Fruit fly (Drosophila melanogaster) whole organism, embryonic: Measurements from ENCODE around the gene CG7970.

Experiments
- B-H1 ChIP-seq: fragments of 200-800 bp; sonication (Bioruptor generic); IDR thresholded peaks from 3 replicates; pipeline ENCODE4 v1.3.6; 2022; ENCODE audit warnings: missing biosample characterization, missing genetic modification characterization
- BEAF-32 ChIP-seq: fragments of 200-800 bp; sonication (Bioruptor generic); optimal IDR thresholded peaks from 3 replicates; lab custom pipeline; 2017; ENCODE audit warnings: missing biosample characterization, missing genetic modification characterization, mild to moderate bottlenecking, moderate library complexity, missing genetic modification reagents
- CG10979 ChIP-seq: fragments of 200-800 bp; sonication (Bioruptor generic); optimal IDR thresholded peaks from 2 replicates; lab custom pipeline; 2018; ENCODE audit warnings: missing biosample characterization, mild to moderate bottlenecking, missing genetic modification characterization, moderate library complexity
- CG12219 ChIP-seq: fragments of 200-800 bp; sonication (Bioruptor generic); optimal IDR thresholded peaks from 3 replicates; lab custom pipeline; 2018; ENCODE audit warnings: missing biosample characterization, mild to moderate bottlenecking, missing genetic modification characterization
- CG12299 ChIP-seq: fragments of 200-800 bp; sonication (Bioruptor generic); optimal IDR thresholded peaks from 2 replicates; lab custom pipeline; 2018; ENCODE audit warnings: missing biosample characterization, mild to moderate bottlenecking, missing genetic modification characterization
- CG12391 ChIP-seq: fragments of 200-800 bp; sonication (Bioruptor generic); optimal IDR thresholded peaks from 3 replicates; lab custom pipeline; 2018; ENCODE audit warnings: missing biosample characterization, mild to moderate bottlenecking, missing genetic modification characterization, moderate library complexity
- CG12659 ChIP-seq: fragments of 200-800 bp; sonication (Bioruptor generic); optimal IDR thresholded peaks from 3 replicates; lab custom pipeline; 2017; ENCODE audit warnings: mild to moderate bottlenecking, missing biosample characterization, missing genetic modification reagents, missing genetic modification characterization
- CG13424 ChIP-seq: fragments of 200-800 bp; sonication (Bioruptor generic); optimal IDR thresholded peaks from 2 replicates; lab custom pipeline; 2019; ENCODE audit warnings: missing biosample characterization, mild to moderate bottlenecking, missing genetic modification characterization, moderate library complexity
- CG13775 ChIP-seq: fragments of 200-800 bp; sonication (Bioruptor generic); optimal IDR thresholded peaks from 3 replicates; lab custom pipeline; 2017; ENCODE audit warnings: missing biosample characterization, mild to moderate bottlenecking, missing genetic modification characterization
- CG14710 ChIP-seq: fragments of 200-800 bp; sonication (Bioruptor generic); optimal IDR thresholded peaks from 3 replicates; lab custom pipeline; 2019; ENCODE audit warnings: missing biosample characterization, mild to moderate bottlenecking, missing genetic modification characterization, moderate library complexity
- CG15696 ChIP-seq: fragments of 200-800 bp; sonication (Bioruptor generic); optimal IDR thresholded peaks from 2 replicates; lab custom pipeline; 2019; ENCODE audit warnings: missing biosample characterization, mild to moderate bottlenecking, missing genetic modification characterization, moderate library complexity
- CG17328 ChIP-seq: fragments of 200-800 bp; sonication (Bioruptor generic); IDR thresholded peaks from 2 replicates; pipeline ENCODE4 v1.3.6; 2022; ENCODE audit warnings: missing biosample characterization, missing genetic modification characterization
- CG18262 ChIP-seq: fragments of 200-800 bp; optimal IDR thresholded peaks from 3 replicates; lab custom pipeline; 2019; ENCODE audit warnings: missing biosample characterization, mild to moderate bottlenecking, missing genetic modification characterization, moderate library complexity
- CG31224 ChIP-seq: fragments of 200-800 bp; sonication (Bioruptor generic); IDR thresholded peaks from 2 replicates; pipeline ENCODE4 v1.3.6; 2022; ENCODE audit warnings: missing biosample characterization, missing genetic modification characterization
- CG32532 ChIP-seq: fragments of 200-800 bp; sonication (Bioruptor generic); IDR thresholded peaks from 2 replicates; pipeline ENCODE4 v1.3.6; 2022; ENCODE audit warnings: missing biosample characterization, missing genetic modification characterization
- CG34224 ChIP-seq: fragments of 200-800 bp; sonication (Bioruptor generic); IDR thresholded peaks from 3 replicates; pipeline ENCODE4 v1.3.6; 2022; ENCODE audit warnings: missing biosample characterization, missing genetic modification characterization; ENCODE audit not compliant: partially characterized antibody
- CG42726 ChIP-seq: fragments of 200-800 bp; sonication (Bioruptor generic); IDR thresholded peaks from 2 replicates; pipeline ENCODE4 v1.3.6; 2022; ENCODE audit warnings: missing biosample characterization, missing genetic modification characterization; ENCODE audit not compliant: partially characterized antibody
- CG4854 ChIP-seq: fragments of 200-800 bp; sonication (Bioruptor generic); optimal IDR thresholded peaks from 2 replicates; lab custom pipeline; 2016; ENCODE audit warnings: missing biosample characterization, missing genetic modification characterization, inconsistent platforms
- CG6813 ChIP-seq: fragments of 200-800 bp; sonication (Bioruptor generic); optimal IDR thresholded peaks from 2 replicates; lab custom pipeline; 2017; ENCODE audit warnings: missing biosample characterization, missing genetic modification characterization, mild to moderate bottlenecking, moderate library complexity, missing genetic modification reagents
- CG7372 ChIP-seq: fragments of 200-800 bp; sonication (Bioruptor generic); IDR thresholded peaks from 2 replicates; pipeline ENCODE4 v1.3.6; 2022; ENCODE audit warnings: missing biosample characterization, missing genetic modification characterization
- CG8478 ChIP-seq: fragments of >200 bp; optimal IDR thresholded peaks from 2 replicates; lab custom pipeline; 2018
- Chrac-16 ChIP-seq: fragments of 200-800 bp; sonication (Bioruptor generic); optimal IDR thresholded peaks from 3 replicates; lab custom pipeline; 2016; ENCODE audit warnings: missing biosample characterization, missing genetic modification characterization
- CkIIα-i1 ChIP-seq: fragments of 200-800 bp; sonication (Bioruptor generic); IDR thresholded peaks from 2 replicates; pipeline ENCODE4 v1.3.6; 2022; ENCODE audit warnings: missing biosample characterization, missing genetic modification characterization
- Dek ChIP-seq: fragments of 200-800 bp; sonication (Bioruptor generic); optimal IDR thresholded peaks from 3 replicates; lab custom pipeline; 2019; ENCODE audit warnings: missing biosample characterization, mild to moderate bottlenecking, missing genetic modification characterization, moderate library complexity
- Dp ChIP-seq: fragments of 200-800 bp; sonication (Bioruptor generic); optimal IDR thresholded peaks from 2 replicates; lab custom pipeline; 2018; ENCODE audit warnings: missing biosample characterization, mild to moderate bottlenecking, missing genetic modification characterization, moderate library complexity
- Dref ChIP-seq: fragments of 200-800 bp; sonication (Bioruptor generic); IDR thresholded peaks from 2 replicates; pipeline ENCODE4 v1.3.6; 2022; ENCODE audit warnings: missing biosample characterization, missing genetic modification characterization
- Fer1 ChIP-seq: fragments of 200-800 bp; sonication (Bioruptor generic); optimal IDR thresholded peaks from 2 replicates; lab custom pipeline; 2017; ENCODE audit warnings: missing biosample characterization, mild to moderate bottlenecking, missing genetic modification characterization
- HLH54F ChIP-seq: fragments of 200-800 bp; sonication (Bioruptor generic); optimal IDR thresholded peaks from 3 replicates; lab custom pipeline; 2016; ENCODE audit warnings: missing biosample characterization, missing genetic modification characterization
- HLHmδ ChIP-seq: fragments of 200-800 bp; sonication (Bioruptor generic); optimal IDR thresholded peaks from 2 replicates; lab custom pipeline; 2018; ENCODE audit warnings: missing biosample characterization, mild to moderate bottlenecking, missing genetic modification characterization, moderate library complexity
- Hmr ChIP-seq: fragments of 200-800 bp; sonication (Bioruptor generic); optimal IDR thresholded peaks from 3 replicates; lab custom pipeline; 2017; ENCODE audit warnings: mild to moderate bottlenecking, missing biosample characterization, missing genetic modification reagents, missing genetic modification characterization
- Hr51 ChIP-seq, 2 experiments: fragments of 200-800 bp; sonication (Bioruptor generic); optimal IDR thresholded peaks; 2 replicates in 1 of 2; 3 replicates in 1 of 2; lab custom pipeline; 2016 to 2018; ENCODE audit warnings: missing biosample characterization in 2 of 2, missing genetic modification characterization in 2 of 2, mild to moderate bottlenecking in 1 of 2, moderate library complexity in 1 of 2
- MBD-R2 ChIP-seq: fragments of 200-800 bp; sonication (Bioruptor generic); IDR thresholded peaks from 2 replicates; pipeline ENCODE4 v1.3.6; 2022; ENCODE audit warnings: missing biosample characterization, missing genetic modification characterization
- MTF-1 ChIP-seq: fragments of 200-800 bp; sonication (Bioruptor generic); optimal IDR thresholded peaks from 2 replicates; lab custom pipeline; 2018; ENCODE audit warnings: missing biosample characterization, mild to moderate bottlenecking, missing genetic modification characterization, borderline replicate concordance
- NC2β ChIP-seq: fragments of 200-800 bp; sonication (Bioruptor generic); optimal IDR thresholded peaks from 2 replicates; lab custom pipeline; 2016; ENCODE audit warnings: missing biosample characterization, missing genetic modification characterization
- Nf-YA ChIP-seq: fragments of 200-800 bp; sonication (Bioruptor generic); IDR thresholded peaks from 2 replicates; pipeline ENCODE4 v1.3.6; 2022; ENCODE audit warnings: missing biosample characterization, missing genetic modification characterization
- Opbp ChIP-seq: fragments of 200-800 bp; sonication (Bioruptor generic); IDR thresholded peaks from 3 replicates; pipeline ENCODE4 v1.3.6; 2022; ENCODE audit warnings: missing biosample characterization, missing genetic modification characterization; ENCODE audit not compliant: partially characterized antibody
- Spps ChIP-seq: fragments of 200-800 bp; sonication (Bioruptor generic); optimal IDR thresholded peaks from 2 replicates; lab custom pipeline; 2018; ENCODE audit warnings: missing biosample characterization, mild to moderate bottlenecking, missing genetic modification characterization
- Sry-δ ChIP-seq: fragments of 200-800 bp; sonication (Bioruptor generic); optimal IDR thresholded peaks from 2 replicates; lab custom pipeline; 2016; ENCODE audit warnings: missing biosample characterization, missing genetic modification characterization
- TFAM ChIP-seq: fragments of 200-800 bp; sonication (Bioruptor generic); optimal IDR thresholded peaks from 2 replicates; lab custom pipeline; 2017; ENCODE audit warnings: missing biosample characterization, missing genetic modification characterization, inconsistent platforms
- abd-A ChIP-seq: fragments of 200-800 bp; sonication (Bioruptor generic); optimal IDR thresholded peaks from 3 replicates; lab custom pipeline; 2019; ENCODE audit warnings: missing biosample characterization, mild to moderate bottlenecking, missing genetic modification characterization, moderate library complexity
- cato ChIP-seq: fragments of 200-800 bp; sonication (Bioruptor generic); optimal IDR thresholded peaks from 2 replicates; lab custom pipeline; 2016; ENCODE audit warnings: missing biosample characterization, missing genetic modification characterization, borderline replicate concordance
- disco-r ChIP-seq: fragments of 200-800 bp; sonication (Bioruptor generic); optimal IDR thresholded peaks from 2 replicates; lab custom pipeline; 2016; ENCODE audit warnings: missing biosample characterization, missing genetic modification characterization
- hb ChIP-seq: fragments of 200-800 bp; sonication (Bioruptor generic); IDR thresholded peaks from 3 replicates; pipeline ENCODE4 v1.3.6; 2022; ENCODE audit warnings: missing biosample characterization, missing genetic modification characterization; ENCODE audit not compliant: partially characterized antibody
- hbn ChIP-seq: fragments of 200-800 bp; sonication (Bioruptor generic); IDR thresholded peaks from 2 replicates; pipeline ENCODE4 v1.3.6; 2022; ENCODE audit warnings: missing biosample characterization, missing genetic modification characterization; ENCODE audit not compliant: partially characterized antibody
- jing ChIP-seq: fragments of 200-800 bp; sonication (Bioruptor generic); optimal IDR thresholded peaks from 2 replicates; lab custom pipeline; 2018; ENCODE audit warnings: missing biosample characterization, mild to moderate bottlenecking, missing genetic modification characterization
- nmo ChIP-seq: fragments of 200-800 bp; sonication (Bioruptor generic); optimal IDR thresholded peaks from 2 replicates; lab custom pipeline; 2018; ENCODE audit warnings: missing biosample characterization, mild to moderate bottlenecking, missing genetic modification characterization, moderate library complexity
- phol ChIP-seq: fragments of 200-800 bp; sonication (Bioruptor generic); optimal IDR thresholded peaks from 3 replicates; lab custom pipeline; 2018; ENCODE audit warnings: missing biosample characterization, mild to moderate bottlenecking, missing genetic modification characterization, moderate library complexity
- scrt ChIP-seq: fragments of 200-800 bp; sonication (Bioruptor generic); optimal IDR thresholded peaks from 2 replicates; lab custom pipeline; 2018; ENCODE audit warnings: missing biosample characterization, mild to moderate bottlenecking, missing genetic modification characterization, moderate library complexity
- vnd ChIP-seq: fragments of 200-800 bp; sonication (Bioruptor generic); IDR thresholded peaks from 3 replicates; pipeline ENCODE4 v1.3.6; 2022; ENCODE audit warnings: missing biosample characterization, missing genetic modification characterization; ENCODE audit not compliant: partially characterized antibody

The CG7970 gene

dm6 chr3L:1668504-1668903, 16.0 kb downstream of the CG7970 start, which contains the start of gene RpL23A (continued):
- TF ChIP-seq CG42726 (GFP tag; lab: Robert Waterston, UW): peak; percentile 83
- peak; percentile 82 for TF ChIP-seq CG12299
- TF ChIP-seq Nf-YA (GFP tag; lab: Robert Waterston, UW): peak; percentile 87
- peak; percentile 56 for TF ChIP-seq Dref (GFP tag; lab: Robert Waterston, UW)
- TF ChIP-seq jing (GFP tag; lab: Kevin White, UChicago): peak; percentile 89
- peak; percentile 84 for TF ChIP-seq CG13424 (tag; lab: Kevin White, UChicago)
- TF ChIP-seq HLH54F (GFP tag; lab: Kevin White, UChicago): peak; percentile 96
- peak; percentile 79 to 97 for TF ChIP-seq Hr51 (GFP tag; optimal IDR thresholded peaks at IDR 0.05; lab: Kevin White, UChicago)
- TF ChIP-seq CG8478 (lab: Kevin White, UChicago): peak; percentile 54
- peak; percentile 67 for TF ChIP-seq BEAF-32 (GFP tag; lab: Kevin White, UChicago)
- TF ChIP-seq Spps (tag; lab: Kevin White, UChicago): peak; percentile 83
- TF ChIP-seq CG7372 (GFP tag; lab: Robert Waterston, UW): peak; percentile 90
- TF ChIP-seq CkIIα-i1: peak; percentile 52; the same call in 1 of the 2 replicates
- peak; percentile 96 for TF ChIP-seq CG4854
- TF ChIP-seq hbn (GFP tag; lab: Robert Waterston, UW): no peak
- TF ChIP-seq hb: no peak
- TF ChIP-seq HLHmδ: peak; percentile 98
- TF ChIP-seq Hmr: peak; percentile 99
- peak; percentile 88 for TF ChIP-seq CG31224
- TF ChIP-seq abd-A (tag; lab: Kevin White, UChicago): peak; percentile 62
- TF ChIP-seq disco-r (GFP tag; lab: Kevin White, UChicago): peak; percentile 95
- peak; percentile 95 for TF ChIP-seq phol
- peak; percentile 97 for TF ChIP-seq CG32532 (GFP tag; lab: Robert Waterston, UW)
- TF ChIP-seq CG14710 (tag; lab: Kevin White, UChicago): peak; percentile 97
- peak; percentile 90 for TF ChIP-seq Dek (tag; lab: Kevin White, UChicago)
- TF ChIP-seq B-H1 (GFP tag; lab: Robert Waterston, UW): peak; percentile 86
- peak; percentile 86 for TF ChIP-seq Sry-δ (GFP tag; lab: Kevin White, UChicago)
- peak; percentile 87 for TF ChIP-seq MBD-R2
- TF ChIP-seq Dp (GFP tag; lab: Kevin White, UChicago): peak; percentile 87
- peak; percentile 82 for TF ChIP-seq CG18262 (tag; lab: Kevin White, UChicago)
- TF ChIP-seq Fer1 (GFP tag; lab: Kevin White, UChicago): peak; percentile 98
- TF ChIP-seq Chrac-16: peak; percentile 89
- peak; percentile 81 for TF ChIP-seq Opbp
- peak; percentile 91 for TF ChIP-seq nmo (GFP tag; lab: Kevin White, UChicago)
- peak; percentile 89 for TF ChIP-seq cato
- peak; percentile 95 for TF ChIP-seq CG17328 (GFP tag; lab: Robert Waterston, UW)
- peak; percentile 88 for TF ChIP-seq CG12219 (GFP tag; lab: Kevin White, UChicago)
- TF ChIP-seq CG13775 (GFP tag; lab: Kevin White, UChicago): peak; percentile 98
- peak; percentile 95 for TF ChIP-seq CG12391 (tag; lab: Kevin White, UChicago)
- peak; percentile 97 for TF ChIP-seq MTF-1
- TF ChIP-seq NC2β: peak; percentile 100
- TF ChIP-seq vnd (GFP tag; lab: Robert Waterston, UW): no peak
- TF ChIP-seq CG34224 (GFP tag; lab: Robert Waterston, UW): no peak
- peak; percentile 98 for TF ChIP-seq CG12659 (GFP tag; lab: Kevin White, UChicago)
- TF ChIP-seq CG15696 (tag; lab: Kevin White, UChicago): peak; percentile 71
- peak; percentile 83 for TF ChIP-seq TFAM (GFP tag; lab: Kevin White, UChicago)
- TF ChIP-seq CG10979: peak; percentile 86
- TF ChIP-seq CG6813: peak; percentile 96
- peak; percentile 92 for TF ChIP-seq scrt (GFP tag; lab: Kevin White, UChicago)
